Fruit fly (Drosophila melanogaster) whole organism: ENCODE measurements around the gene skd.

Experiments
- EcR ChIP-seq, 2 experiments: fragments of >200 bp; optimal IDR thresholded peaks; 2 replicates each; lab custom pipeline; 2017; ENCODE audit warnings: missing biosample characterization in 2 of 2, missing genetic modification characterization in 2 of 2, missing genetic modification reagents in 2 of 2
- usp ChIP-seq: fragments of >200 bp; optimal IDR thresholded peaks from 2 replicates; lab custom pipeline; 2017; ENCODE audit warnings: missing biosample characterization, missing genetic modification characterization, mixed read lengths

DNA sequence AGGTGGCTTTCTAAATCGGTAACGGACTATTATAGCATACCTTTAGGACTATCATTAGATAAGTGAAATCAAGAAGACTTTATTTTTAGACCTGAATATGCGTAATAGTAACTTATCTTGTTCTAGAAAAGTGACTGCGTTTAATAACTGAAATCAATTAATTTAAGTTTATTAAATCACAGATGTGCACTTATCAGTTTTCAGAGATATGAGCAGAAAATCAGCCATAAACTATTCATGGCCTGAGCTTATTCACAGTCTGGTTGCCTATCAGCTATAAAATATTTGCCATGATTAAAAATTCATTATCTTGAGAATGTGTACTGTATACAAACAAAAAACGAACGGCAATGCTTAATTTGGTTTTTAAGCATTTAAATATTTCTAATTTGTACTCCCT, 42.2 kb upstream of the skd start:
- TF ChIP-seq usp (GFP tag; lab: Kevin White, UChicago) = no peak
- no peak for TF ChIP-seq EcR (GFP tag; optimal IDR thresholded peaks at IDR 0.05; lab: Kevin White, UChicago)
